Worm (Caenorhabditis elegans) whole organism, L1 larva: Measurements from ENCODE around the gene srxa-4.

ENCODE experiments used
- elt-2 ChIP-seq: sonication (generic microtip); optimal IDR thresholded peaks from 2 replicates; lab custom pipeline; 2016; ENCODE audit warnings: missing genetic modification characterization, mild to moderate bottlenecking, inconsistent platforms, missing compliant biosample characterization, missing genetic modification reagents
- fkh-10 ChIP-seq: sonication (generic microtip); optimal IDR thresholded peaks from 2 replicates; lab custom pipeline; 2017; ENCODE audit warnings: missing biosample characterization, missing genetic modification reagents, missing genetic modification characterization
- isw-1 ChIP-seq: fragments of 200-800 bp; sonication (Bioruptor generic); IDR thresholded peaks from 2 replicates; pipeline ENCODE4 v1.3.6; 2022; ENCODE audit warnings: missing genetic modification characterization, missing compliant biosample characterization
- nhr-77 ChIP-seq: fragments of 150-350 bp; optimal IDR thresholded peaks from 2 replicates; lab custom pipeline; 2014; ENCODE audit warnings: missing biosample characterization, missing genetic modification characterization
- sptf-1 ChIP-seq: fragments of 150-350 bp; optimal IDR thresholded peaks from 2 replicates; lab custom pipeline; 2014; ENCODE audit warnings: missing biosample characterization, missing genetic modification characterization
- unc-86 ChIP-seq: sonication (generic microtip); optimal IDR thresholded peaks from 2 replicates; lab custom pipeline; 2016; ENCODE audit warnings: missing genetic modification characterization, missing compliant biosample characterization

- TF ChIP-seq fkh-10 (GFP tag; lab: Kevin White, UChicago) (no peak), unc-86 (no peak), elt-2 (tag; lab: Kevin White, UChicago) (no peak), sptf-1 (no peak), isw-1 (GFP tag; lab: Robert Waterston, UW) (no peak), nhr-77 (tag; lab: Kevin White, UChicago) (no peak)
Observed at ce11 chrV:7437985-7438384, 17.7 kb downstream of the srxa-4 start, which contains the start of gene F25E5.16.
